Fruit fly (Drosophila melanogaster): ENCODE data around the gene CG9636.

Gene CG9636

DNA sequence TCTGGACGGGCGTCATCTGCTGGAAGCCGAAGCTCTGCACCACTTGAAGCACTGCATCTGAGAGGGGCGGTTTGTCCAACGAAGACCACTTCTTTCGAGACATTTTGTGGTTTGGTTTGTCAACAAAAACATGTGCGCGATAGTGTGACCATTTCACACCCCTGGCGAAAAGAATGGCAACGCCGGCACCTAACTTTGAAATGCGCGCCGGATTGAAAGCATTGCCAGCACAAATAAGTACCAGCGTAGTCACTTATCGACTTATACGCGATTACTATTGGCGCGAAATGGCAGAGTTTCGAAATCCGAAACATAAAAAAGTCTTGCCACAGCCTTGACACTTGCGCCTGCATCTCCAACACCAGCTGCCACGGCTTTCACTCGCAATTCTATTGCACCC is 26.1 kb upstream of the CG9636 start, which contains the start of gene CG9630 (continued):
- TF ChIP-seq CG2712 (tag; optimal IDR thresholded peaks at IDR 0.05) (peak; percentile 24), CoRest (tag; optimal IDR thresholded peaks at IDR 0.05) (peak; percentile 4), Eip74EF (GFP tag; optimal IDR thresholded peaks at IDR 0.05) (no peak), chm (GFP tag; IDR thresholded peaks at IDR 0.05) (peak; percentile 32; the same call in 1 of the 2 replicates), CG10267 (tag; optimal IDR thresholded peaks at IDR 0.05) (peak; percentile 52), unc-4 (GFP tag; IDR thresholded peaks at IDR 0.05; ENCODE audit: partially characterized antibody) (peak; percentile 70), schlank (tag; optimal IDR thresholded peaks at IDR 0.05) (no peak)

- TF ChIP-seq fd102C (GFP tag; optimal IDR thresholded peaks at IDR 0.05) (no peak), dysf (GFP tag; IDR thresholded peaks at IDR 0.05) (peak; percentile 85), Med (GFP tag) (peak; percentile 88), CG8388 (GFP tag; optimal IDR thresholded peaks at IDR 0.05) (peak; percentile 66), tll (GFP tag; optimal IDR thresholded peaks at IDR 0.05) (no peak), seq (GFP tag; IDR thresholded peaks at IDR 0.05) (peak; percentile 43; the same call in 1 of the 2 replicates), CG7786 (GFP tag; optimal IDR thresholded peaks at IDR 0.05) (peak; percentile 52), her (GFP tag; optimal IDR thresholded peaks at IDR 0.05) (no peak), caup (GFP tag; optimal IDR thresholded peaks at IDR 0.05; ENCODE audit: severe bottlenecking) (peak; percentile 59), tna (GFP tag; IDR thresholded peaks at IDR 0.05; ENCODE audit: partially characterized antibody) (no peak), ranshi (GFP tag; IDR thresholded peaks at IDR 0.05) (peak; percentile 73; the same call in 1 of the 2 replicates), CG6791 (GFP tag; IDR thresholded peaks at IDR 0.05; ENCODE audit: partially characterized antibody) (peak; percentile 43; the same call in 1 of the 3 replicates), CG14441 (GFP tag; IDR thresholded peaks at IDR 0.05) (peak; percentile 78), cg (GFP tag; optimal IDR thresholded peaks at IDR 0.05) (no peak), Sox102F (GFP tag; optimal IDR thresholded peaks at IDR 0.05) (peak; percentile 58), CG32772 (GFP tag; IDR thresholded peaks at IDR 0.05) (peak; percentile 70), Neu2 (GFP tag; optimal IDR thresholded peaks at IDR 0.05; ENCODE audit: borderline replicate concordance) (no peak), CG10654 (GFP tag; optimal IDR thresholded peaks at IDR 0.05) (peak; percentile 70), emc (GFP tag; optimal IDR thresholded peaks at IDR 0.05) (no peak), CG9932 (GFP tag; IDR thresholded peaks at IDR 0.05) (peak; percentile 93), cwo (GFP tag; optimal IDR thresholded peaks at IDR 0.05) (peak; percentile 49), CG2889 (GFP tag; IDR thresholded peaks at IDR 0.05) (peak; percentile 73; the same call in 2 of the 3 replicates), lov (optimal IDR thresholded peaks at IDR 0.05) (no peak), lov (GFP tag; IDR thresholded peaks at IDR 0.05) (no peak), chif (GFP tag; optimal IDR thresholded peaks at IDR 0.05) (peak in 1 of 2 experiments; percentile 66), ATbp (GFP tag; optimal IDR thresholded peaks at IDR 0.05) (peak; percentile 38), luna (GFP tag; optimal IDR thresholded peaks at IDR 0.05) (no peak), CG11085 (GFP tag; IDR thresholded peaks at IDR 0.05) (peak; percentile 73), CG17568 (GFP tag; optimal IDR thresholded peaks at IDR 0.05) (no peak), Pdp1 (GFP tag; optimal IDR thresholded peaks at IDR 0.05) (peak in 1 of 2 experiments; percentile 70), lbe (GFP tag; optimal IDR thresholded peaks at IDR 0.05) (peak; percentile 49), ap (GFP tag; IDR thresholded peaks at IDR 0.05) (peak; percentile 60), CG8089 (GFP tag; optimal IDR thresholded peaks at IDR 0.05) (no peak), CG12942 (GFP tag; optimal IDR thresholded peaks at IDR 0.05) (peak; percentile 69), Sin3A (optimal IDR thresholded peaks at IDR 0.05) (no peak), CG7357 (GFP tag; IDR thresholded peaks at IDR 0.05) (peak; percentile 66; the same call in 2 of the 3 replicates), CG12299 (tag; optimal IDR thresholded peaks at IDR 0.05) (peak; percentile 30), gfzf (GFP tag; optimal IDR thresholded peaks at IDR 0.05) (no peak), Doc3 (GFP tag; IDR thresholded peaks at IDR 0.05; ENCODE audit: partially characterized antibody) (no peak), klu (GFP tag; IDR thresholded peaks at IDR 0.05) (peak; percentile 80)
Observed at dm6 chr3R:8264302-8265080, 20.9 kb upstream of the CG9636 start, which contains the start of the genes RPA1 and Mcm2. Gene RPA1, minus strand, starts transcription at chr3R:8264451. Gene Mcm2, plus strand, starts transcription at chr3R:8264970.

All from whole organism, embryonic.